Worm (Caenorhabditis elegans) whole organism, L1 larva: ENCODE results near the gene T19B10.12.

ENCODE experiments used
- C34B4.2 ChIP-seq: sonication (generic microtip); optimal IDR thresholded peaks from 2 replicates; lab custom pipeline; 2017; ENCODE audit warnings: mild to moderate bottlenecking, missing genetic modification characterization, missing compliant biosample characterization
- ama-1 ChIP-seq: fragments of 150-350 bp; optimal IDR thresholded peaks from 2 replicates; lab custom pipeline; 2014
- ceh-63 ChIP-seq: fragments of 200-800 bp; sonication (Bioruptor generic); optimal IDR thresholded peaks from 2 replicates; lab custom pipeline; 2018; ENCODE audit warnings: mild to moderate bottlenecking, missing genetic modification characterization, missing compliant biosample characterization
- ceh-8 ChIP-seq: fragments of 200-800 bp; sonication (Bioruptor generic); optimal IDR thresholded peaks from 2 replicates; lab custom pipeline; 2018; ENCODE audit warnings: mild to moderate bottlenecking, missing genetic modification characterization, moderate library complexity, missing compliant biosample characterization
- ceh-82 ChIP-seq, 3 experiments: fragments of 150-350 bp in 1 of 3; sonication (generic microtip) in 2 of 3; optimal IDR thresholded peaks; 2 replicates each; lab custom pipeline; 2014 to 2017; ENCODE audit warnings: missing biosample characterization in 3 of 3, missing genetic modification characterization in 3 of 3
- ceh-88 ChIP-seq: fragments of 200-800 bp; sonication (Bioruptor generic); IDR thresholded peaks from 2 replicates; pipeline ENCODE4 v1.3.6; 2022; ENCODE audit warnings: missing genetic modification characterization, missing compliant biosample characterization
- ces-1 ChIP-seq: fragments of 150-350 bp; optimal IDR thresholded peaks from 2 replicates; lab custom pipeline; 2014; ENCODE audit warnings: missing biosample characterization, missing genetic modification reagents, missing genetic modification characterization
- efl-1 ChIP-seq, 4 experiments: fragments of 150-350 bp; optimal IDR thresholded peaks in 3 of 4; peaks in 1 of 4; 1 replicate in 1 of 4; 2 replicates in 3 of 4; lab custom pipeline; 2014; ENCODE audit warnings: missing biosample characterization in 2 of 4, missing genetic modification characterization in 2 of 4, missing genetic modification reagents in 2 of 4
- efl-3 ChIP-seq: fragments of 200-800 bp; sonication (Bioruptor generic); optimal IDR thresholded peaks from 2 replicates; lab custom pipeline; 2018; ENCODE audit warnings: mild to moderate bottlenecking, missing genetic modification characterization, missing compliant biosample characterization
- egl-27 ChIP-seq, 2 experiments: fragments of 150-350 bp in 1 of 2; sonication (generic microtip); optimal IDR thresholded peaks; 3 replicates each; lab custom pipeline; 2017 to 2018; ENCODE audit warnings: missing biosample characterization in 2 of 2, missing genetic modification characterization in 2 of 2, missing genetic modification reagents in 2 of 2
- ets-5 ChIP-seq: fragments of 200-800 bp; sonication (Bioruptor generic); IDR thresholded peaks from 2 replicates; pipeline ENCODE4 v1.3.6; 2022; ENCODE audit warnings: missing genetic modification characterization, missing compliant biosample characterization
- fkh-10 ChIP-seq: sonication (generic microtip); optimal IDR thresholded peaks from 2 replicates; lab custom pipeline; 2017; ENCODE audit warnings: missing biosample characterization, missing genetic modification reagents, missing genetic modification characterization
- fkh-8 ChIP-seq: sonication (generic microtip); optimal IDR thresholded peaks from 2 replicates; lab custom pipeline; 2016; ENCODE audit warnings: mild to moderate bottlenecking, missing genetic modification characterization, missing compliant biosample characterization
- hlh-4 ChIP-seq: sonication (generic microtip); optimal IDR thresholded peaks from 2 replicates; lab custom pipeline; 2016; ENCODE audit warnings: mild to moderate bottlenecking, missing genetic modification characterization, missing compliant biosample characterization
- lin-14 ChIP-seq: fragments of 200-800 bp; sonication (Bioruptor generic); optimal IDR thresholded peaks from 2 replicates; lab custom pipeline; 2018; ENCODE audit warnings: mild to moderate bottlenecking, missing genetic modification characterization, moderate library complexity, missing compliant biosample characterization
- nhr-11 ChIP-seq: fragments of 150-350 bp; optimal IDR thresholded peaks from 2 replicates; lab custom pipeline; 2014; ENCODE audit warnings: missing biosample characterization, missing genetic modification characterization
- nhr-237 ChIP-seq: fragments of 150-350 bp; optimal IDR thresholded peaks from 2 replicates; lab custom pipeline; 2014; ENCODE audit warnings: missing biosample characterization, missing genetic modification characterization
- nhr-28 ChIP-seq: fragments of 150-350 bp; optimal IDR thresholded peaks from 2 replicates; lab custom pipeline; 2014; ENCODE audit warnings: missing biosample characterization, missing genetic modification characterization
- nhr-47 ChIP-seq: sonication (generic microtip); optimal IDR thresholded peaks from 2 replicates; lab custom pipeline; 2016; ENCODE audit warnings: mild to moderate bottlenecking, missing genetic modification characterization, moderate library complexity, missing compliant biosample characterization
- nhr-76 ChIP-seq: sonication (generic microtip); optimal IDR thresholded peaks from 2 replicates; lab custom pipeline; 2017; ENCODE audit warnings: missing biosample characterization, missing genetic modification characterization
- nhr-77 ChIP-seq: fragments of 150-350 bp; optimal IDR thresholded peaks from 2 replicates; lab custom pipeline; 2014; ENCODE audit warnings: missing biosample characterization, missing genetic modification characterization
- nhr-84 ChIP-seq: sonication (generic microtip); optimal IDR thresholded peaks from 2 replicates; lab custom pipeline; 2017; ENCODE audit warnings: missing biosample characterization, missing genetic modification characterization
- pax-3 ChIP-seq: fragments of 200-800 bp; sonication (Bioruptor generic); optimal IDR thresholded peaks from 2 replicates; lab custom pipeline; 2018; ENCODE audit warnings: mild to moderate bottlenecking, missing genetic modification characterization, moderate library complexity, missing compliant biosample characterization
- pqm-1 ChIP-seq: sonication (generic microtip); optimal IDR thresholded peaks from 3 replicates; lab custom pipeline; 2017; ENCODE audit warnings: missing biosample characterization, missing genetic modification characterization
- rnt-1 ChIP-seq: sonication (generic microtip); optimal IDR thresholded peaks from 2 replicates; lab custom pipeline; 2016; ENCODE audit warnings: mild to moderate bottlenecking, missing genetic modification characterization, moderate library complexity, missing compliant biosample characterization
- snpc-4 ChIP-seq: fragments of 150-350 bp; optimal IDR thresholded peaks from 2 replicates; lab custom pipeline; 2014; ENCODE audit warnings: missing biosample characterization, missing genetic modification characterization
- sup-37 ChIP-seq: fragments of 200-800 bp; sonication (Bioruptor generic); optimal IDR thresholded peaks from 2 replicates; lab custom pipeline; 2018; ENCODE audit warnings: mild to moderate bottlenecking, missing genetic modification characterization, missing compliant biosample characterization
- swsn-7 ChIP-seq: sonication (generic microtip); optimal IDR thresholded peaks from 2 replicates; lab custom pipeline; 2016; ENCODE audit warnings: missing genetic modification characterization, missing compliant biosample characterization
- tbx-2 ChIP-seq: sonication (generic microtip); optimal IDR thresholded peaks from 2 replicates; lab custom pipeline; 2016; ENCODE audit warnings: missing genetic modification characterization, missing compliant biosample characterization
- tlp-1 ChIP-seq: fragments of 150-350 bp; optimal IDR thresholded peaks from 2 replicates; lab custom pipeline; 2014; ENCODE audit warnings: missing biosample characterization, missing genetic modification characterization
- unc-130 ChIP-seq: fragments of 150-350 bp; optimal IDR thresholded peaks from 2 replicates; lab custom pipeline; 2017; ENCODE audit warnings: missing biosample characterization, missing genetic modification characterization, inconsistent platforms
- unc-62 ChIP-seq: fragments of 150-350 bp; optimal IDR thresholded peaks from 2 replicates; lab custom pipeline; 2014; ENCODE audit warnings: missing biosample characterization, missing genetic modification reagents, missing genetic modification characterization
- vab-15 ChIP-seq: sonication (generic microtip); optimal IDR thresholded peaks from 2 replicates; lab custom pipeline; 2017; ENCODE audit warnings: missing genotype, mild to moderate bottlenecking, missing genetic modification characterization, missing compliant biosample characterization
- xbp-1 ChIP-seq: sonication (generic microtip); optimal IDR thresholded peaks from 2 replicates; lab custom pipeline; 2016; ENCODE audit warnings: missing genetic modification characterization, missing compliant biosample characterization
- zag-1 ChIP-seq: fragments of 150-350 bp; optimal IDR thresholded peaks from 2 replicates; lab custom pipeline; 2014; ENCODE audit warnings: missing biosample characterization, missing genetic modification characterization
- ztf-4 ChIP-seq: fragments of 150-350 bp; optimal IDR thresholded peaks from 2 replicates; lab custom pipeline; 2014; ENCODE audit warnings: missing biosample characterization, missing genetic modification characterization

Gene T19B10.12

ce11 chrV:11252429-11252828 lies 1.6 kb downstream of the T19B10.12 start, which contains the start of gene srsx-33:
srsx-33 (minus strand) TSS chrV:11252529.
- no peak for TF ChIP-seq efl-3 (GFP tag; lab: Kevin White, UChicago)
- TF ChIP-seq hlh-4 (tag; lab: Kevin White, UChicago), result no peak
- TF ChIP-seq efl-1 (optimal IDR thresholded peaks at IDR 0.05; lab: Kevin White, UChicago), result no peak
- peak in 1 of 2 experiments; percentile 9 for TF ChIP-seq efl-1 (GFP tag; optimal IDR thresholded peaks at IDR 0.05 in 1 of 2; lab: Kevin White, UChicago)

ce11 chrV:11254980-11255379 lies 4.1 kb downstream of the T19B10.12 start, which contains the start of gene srsx-31:
srsx-31 (minus strand) TSS chrV:11255080.
- TF ChIP-seq fkh-8 (tag; lab: Kevin White, UChicago), result no peak
- no peak for TF ChIP-seq xbp-1 (tag; lab: Kevin White, UChicago)
- no peak for TF ChIP-seq swsn-7 (tag; lab: Kevin White, UChicago)
- TF ChIP-seq pax-3 (tag; lab: Kevin White, UChicago), result no peak
- TF ChIP-seq ces-1, result no peak
- TF ChIP-seq nhr-76 (tag; lab: Kevin White, UChicago), result no peak
- no peak for TF ChIP-seq lin-14 (GFP tag; lab: Kevin White, UChicago)
- no peak for TF ChIP-seq nhr-47 (tag; lab: Kevin White, UChicago)
- TF ChIP-seq hlh-4 (tag; lab: Kevin White, UChicago), result no peak
- no peak for TF ChIP-seq ceh-82 (tag; optimal IDR thresholded peaks at IDR 0.05; lab: Kevin White, UChicago)
- no peak for TF ChIP-seq nhr-11 (tag; lab: Kevin White, UChicago)
- no peak for TF ChIP-seq ceh-88 (GFP tag; lab: Robert Waterston, UW)
- TF ChIP-seq unc-130 (tag; lab: Kevin White, UChicago), result no peak
- TF ChIP-seq nhr-28, result no peak
- TF ChIP-seq vab-15, result no peak
- TF ChIP-seq C34B4.2, result no peak
- TF ChIP-seq fkh-10 (GFP tag; lab: Kevin White, UChicago), result no peak
- TF ChIP-seq egl-27 (tag; optimal IDR thresholded peaks at IDR 0.05; lab: Kevin White, UChicago), result no peak
- TF ChIP-seq rnt-1, result no peak

ce11 chrV:11258896-11259295 lies 8.1 kb downstream of the T19B10.12 start, which contains the start of gene lgc-36:
lgc-36 (minus strand) TSS chrV:11258996.
- TF ChIP-seq ceh-63 (GFP tag; lab: Kevin White, UChicago), result no peak
- no peak for TF ChIP-seq tlp-1 (tag; lab: Kevin White, UChicago)
- no peak for TF ChIP-seq snpc-4 (tag; lab: Kevin White, UChicago)
- TF ChIP-seq ztf-4, result no peak
- no peak for TF ChIP-seq fkh-8 (tag; lab: Kevin White, UChicago)
- TF ChIP-seq ets-5 (GFP tag; lab: Robert Waterston, UW), result no peak
- TF ChIP-seq nhr-84 (tag; lab: Kevin White, UChicago), result no peak
- no peak for TF ChIP-seq lin-14 (GFP tag; lab: Kevin White, UChicago)
- no peak for TF ChIP-seq nhr-77 (tag; lab: Kevin White, UChicago)
- TF ChIP-seq ceh-8 (GFP tag; lab: Kevin White, UChicago), result no peak
- TF ChIP-seq tbx-2 (tag; lab: Kevin White, UChicago), result no peak
- TF ChIP-seq ces-1, result no peak
- TF ChIP-seq ama-1 (lab: Kevin White, UChicago), result no peak
- no peak for TF ChIP-seq pqm-1
- TF ChIP-seq unc-62 (GFP tag; lab: Kevin White, UChicago), result no peak

- TF ChIP-seq sup-37, result no peak
- no peak for TF ChIP-seq efl-1 (optimal IDR thresholded peaks at IDR 0.05; lab: Kevin White, UChicago)
- no peak for TF ChIP-seq efl-1 (GFP tag; optimal IDR thresholded peaks at IDR 0.05 in 1 of 2; lab: Kevin White, UChicago)
- no peak for TF ChIP-seq nhr-237 (tag; lab: Kevin White, UChicago)
- no peak for TF ChIP-seq zag-1
- TF ChIP-seq, all 84 proteins: peak for 0
Measured at ce11 chrV:11260622-11261021, 9.8 kb downstream of the T19B10.12 start, which contains the start of gene F07B10.7. F07B10.7 (minus strand) TSS chrV:11260722.
